Worm (Caenorhabditis elegans) whole organism, L1 larva: ENCODE data around the gene srh-184.

ENCODE experiments used
- ama-1 ChIP-seq: fragments of 150-350 bp; optimal IDR thresholded peaks from 2 replicates; lab custom pipeline; 2014
- blmp-1 ChIP-seq: fragments of 150-350 bp; optimal IDR thresholded peaks from 2 replicates; lab custom pipeline; 2014; ENCODE audit warnings: missing biosample characterization, missing genetic modification characterization
- egl-27 ChIP-seq, 2 experiments: fragments of 150-350 bp in 1 of 2; sonication (generic microtip); optimal IDR thresholded peaks; 3 replicates each; lab custom pipeline; 2017 to 2018; ENCODE audit warnings: missing biosample characterization in 2 of 2, missing genetic modification characterization in 2 of 2, missing genetic modification reagents in 2 of 2
- isw-1 ChIP-seq: fragments of 200-800 bp; sonication (Bioruptor generic); IDR thresholded peaks from 2 replicates; pipeline ENCODE4 v1.3.6; 2022; ENCODE audit warnings: missing genetic modification characterization, missing compliant biosample characterization
- lin-15B ChIP-seq: fragments of 150-350 bp; sonication (generic microtip); optimal IDR thresholded peaks from 3 replicates; lab custom pipeline; 2014; ENCODE audit warnings: missing biosample characterization, missing genetic modification characterization
- lir-3 ChIP-seq: sonication (generic microtip); optimal IDR thresholded peaks from 2 replicates; lab custom pipeline; 2016; ENCODE audit warnings: mild to moderate bottlenecking, missing genetic modification characterization, moderate library complexity, missing compliant biosample characterization; ENCODE audit not compliant: poor library complexity
- nhr-47 ChIP-seq: sonication (generic microtip); optimal IDR thresholded peaks from 2 replicates; lab custom pipeline; 2016; ENCODE audit warnings: mild to moderate bottlenecking, missing genetic modification characterization, moderate library complexity, missing compliant biosample characterization
- nhr-76 ChIP-seq: sonication (generic microtip); optimal IDR thresholded peaks from 2 replicates; lab custom pipeline; 2017; ENCODE audit warnings: missing biosample characterization, missing genetic modification characterization
- pax-3 ChIP-seq: fragments of 200-800 bp; sonication (Bioruptor generic); optimal IDR thresholded peaks from 2 replicates; lab custom pipeline; 2018; ENCODE audit warnings: mild to moderate bottlenecking, missing genetic modification characterization, moderate library complexity, missing compliant biosample characterization
- pqm-1 ChIP-seq: sonication (generic microtip); optimal IDR thresholded peaks from 3 replicates; lab custom pipeline; 2017; ENCODE audit warnings: missing biosample characterization, missing genetic modification characterization
- tbx-2 ChIP-seq: sonication (generic microtip); optimal IDR thresholded peaks from 2 replicates; lab custom pipeline; 2016; ENCODE audit warnings: missing genetic modification characterization, missing compliant biosample characterization
- unc-86 ChIP-seq: sonication (generic microtip); optimal IDR thresholded peaks from 2 replicates; lab custom pipeline; 2016; ENCODE audit warnings: missing genetic modification characterization, missing compliant biosample characterization
- xbp-1 ChIP-seq: sonication (generic microtip); optimal IDR thresholded peaks from 2 replicates; lab custom pipeline; 2016; ENCODE audit warnings: missing genetic modification characterization, missing compliant biosample characterization

DNA sequence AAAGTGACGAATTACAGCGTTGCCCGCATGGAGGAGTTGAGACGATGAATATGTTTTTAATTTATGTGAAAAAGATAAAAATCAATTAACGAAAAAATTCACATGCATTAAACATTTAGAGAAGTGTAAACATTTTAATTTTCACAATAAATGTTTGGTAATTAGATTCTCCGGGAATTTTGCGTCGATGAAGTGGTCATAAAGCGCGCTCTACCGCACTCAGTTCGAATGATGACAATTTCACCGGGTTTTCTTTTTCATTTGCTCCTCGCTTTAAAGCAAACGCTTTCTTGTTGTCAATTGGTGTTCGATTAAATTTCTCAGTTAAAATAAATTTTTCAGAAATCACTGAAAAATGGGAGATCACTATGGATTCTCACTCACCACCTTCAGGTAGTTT, 28.0 kb downstream of the srh-184 start, which contains the start of the genes D1054.1 and pas-2:
- TF ChIP-seq blmp-1 (tag; lab: Kevin White, UChicago) (peak; percentile 45), tbx-2 (no peak), lin-15B (no peak), nhr-47 (tag; lab: Kevin White, UChicago) (no peak), pax-3 (tag; lab: Kevin White, UChicago) (no peak), nhr-76 (tag; lab: Kevin White, UChicago) (no peak), isw-1 (GFP tag; lab: Robert Waterston, UW) (no peak), lir-3 (tag; lab: Kevin White, UChicago) (no peak), unc-86 (no peak), egl-27 (tag; optimal IDR thresholded peaks at IDR 0.05; lab: Kevin White, UChicago) (no peak), xbp-1 (tag; lab: Kevin White, UChicago) (no peak), ama-1 (no peak), pqm-1 (tag; lab: Kevin White, UChicago) (no peak)
